Worm (Caenorhabditis elegans) whole organism, young adult: ENCODE measurements around the gene T26E4.9.

Experiments
- F49E8.2 ChIP-seq: sonication (generic microtip); optimal IDR thresholded peaks from 3 replicates; lab custom pipeline; 2017; ENCODE audit warnings: missing genetic modification characterization, mild to moderate bottlenecking, missing compliant biosample characterization, antibody characterized with exemption, moderate library complexity; ENCODE audit not compliant: insufficient read depth
- T07F8.4 ChIP-seq: sonication (generic microtip); optimal IDR thresholded peaks from 2 replicates; lab custom pipeline; 2016; ENCODE audit warnings: mild to moderate bottlenecking, missing genetic modification characterization, moderate library complexity, missing compliant biosample characterization
- atf-7 ChIP-seq: sonication (generic microtip); optimal IDR thresholded peaks from 2 replicates; lab custom pipeline; 2017; ENCODE audit warnings: mild to moderate bottlenecking, missing genetic modification characterization, missing compliant biosample characterization
- ekl-4 ChIP-seq: fragments of 200-800 bp; sonication (Bioruptor generic); IDR thresholded peaks from 2 replicates; pipeline ENCODE4 v1.3.6; 2022; ENCODE audit warnings: missing genetic modification reagents, missing genetic modification characterization, missing compliant biosample characterization
- lin-35 ChIP-seq, 3 experiments: fragments of 150-350 bp in 2 of 3; sonication (generic microtip) in 1 of 3; optimal IDR thresholded peaks; 2 replicates each; lab custom pipeline; 2014 to 2018; ENCODE audit warnings: missing biosample characterization in 3 of 3, missing genetic modification characterization in 3 of 3, missing genetic modification reagents in 3 of 3
- madf-6 ChIP-seq: fragments of 200-800 bp; sonication (Bioruptor generic); IDR thresholded peaks from 2 replicates; pipeline ENCODE4 v1.3.6; 2022; ENCODE audit warnings: missing genetic modification reagents, missing genetic modification characterization, missing compliant biosample characterization
- repo-1 ChIP-seq: sonication (generic microtip); optimal IDR thresholded peaks from 2 replicates; lab custom pipeline; 2017; ENCODE audit warnings: mild to moderate bottlenecking, missing genetic modification characterization, missing compliant biosample characterization
- snpc-4 ChIP-seq, 5 experiments: fragments of 150-350 bp in 1 of 5; sonication (generic microtip) in 4 of 5; optimal IDR thresholded peaks; 2 replicates each; lab custom pipeline; 2014 to 2018; ENCODE audit warnings: missing genetic modification characterization in 5 of 5, missing biosample characterization in 3 of 5, antibody characterized with exemption in 2 of 5, mild to moderate bottlenecking in 2 of 5, missing compliant biosample characterization in 2 of 5, missing genotype in 2 of 5, moderate library complexity in 2 of 5, missing genetic modification reagents in 1 of 5
- unc-130 ChIP-seq: sonication (generic microtip); optimal IDR thresholded peaks from 2 replicates; lab custom pipeline; 2016; ENCODE audit warnings: missing genetic modification reagents, missing genetic modification characterization, missing compliant biosample characterization

DNA sequence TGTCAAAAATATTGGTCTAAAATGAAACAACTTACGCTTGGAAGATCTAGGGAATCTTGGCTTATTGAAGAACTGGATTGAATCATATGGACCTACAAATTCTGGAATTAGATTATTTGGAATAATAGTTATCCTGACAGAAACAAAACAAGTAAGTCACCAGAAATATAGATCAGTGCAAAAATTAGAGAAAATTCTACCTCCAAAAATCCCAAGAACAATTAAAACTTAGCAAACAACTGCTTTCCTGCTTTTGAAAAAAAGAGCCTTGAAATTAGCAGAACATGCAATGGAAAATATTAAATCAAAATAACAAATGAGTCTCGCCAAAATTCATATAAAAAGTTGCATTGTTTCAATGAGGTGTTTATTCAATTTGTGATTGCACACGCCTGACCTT lies 29.4 kb downstream of the T26E4.9 start, which contains the start of gene nhr-60:
- no peak for TF ChIP-seq repo-1 (tag; lab: Kevin White, UChicago)
- no peak for TF ChIP-seq T07F8.4 (tag; lab: Kevin White, UChicago)
- TF ChIP-seq F49E8.2 (tag; lab: Kevin White, UChicago): no peak
- TF ChIP-seq lin-35 (GFP tag; optimal IDR thresholded peaks at IDR 0.05; lab: Kevin White, UChicago): no peak
- no peak for TF ChIP-seq atf-7
- TF ChIP-seq snpc-4 (GFP tag; optimal IDR thresholded peaks at IDR 0.05; lab: Kevin White, UChicago): no peak
- no peak for TF ChIP-seq snpc-4 (tag; optimal IDR thresholded peaks at IDR 0.05; lab: Kevin White, UChicago)
- no peak for TF ChIP-seq madf-6 (GFP tag; lab: Robert Waterston, UW)
- no peak for TF ChIP-seq unc-130 (GFP tag; lab: Kevin White, UChicago)
- no peak for TF ChIP-seq ekl-4
